Fruit fly (Drosophila melanogaster): ENCODE results near the gene ND-39.

Gene ND-39

dm6 chr3L:20537655-20538300 lies 45.9 kb downstream of the ND-39 start:
- TF ChIP-seq Dfd (GFP tag; optimal IDR thresholded peaks at IDR 0.05) (no peak), dl (GFP tag; optimal IDR thresholded peaks at IDR 0.05; ENCODE audit: insufficient read depth in 1 of 2, partially characterized antibody in 2 of 2) (no peak), CG32264 (GFP tag; optimal IDR thresholded peaks at IDR 0.05) (no peak), rgr (GFP tag; optimal IDR thresholded peaks at IDR 0.05) (no peak), CG9705 (GFP tag; optimal IDR thresholded peaks at IDR 0.05) (no peak), Myc (optimal IDR thresholded peaks at IDR 0.05) (no peak), jim (GFP tag; optimal IDR thresholded peaks at IDR 0.05) (no peak), Jra (GFP tag; optimal IDR thresholded peaks at IDR 0.05) (no peak), OdsH (GFP tag; optimal IDR thresholded peaks at IDR 0.05) (no peak), usp (GFP tag; optimal IDR thresholded peaks at IDR 0.05) (no peak), br (GFP tag; optimal IDR thresholded peaks at IDR 0.05) (no peak), ey (GFP tag; optimal IDR thresholded peaks at IDR 0.05) (no peak), sage (GFP tag; optimal IDR thresholded peaks at IDR 0.05) (no peak), Hnf4 (GFP tag; optimal IDR thresholded peaks at IDR 0.05) (no peak), N (GFP tag; optimal IDR thresholded peaks at IDR 0.05) (no peak), GATAd (GFP tag; optimal IDR thresholded peaks at IDR 0.05) (no peak), CrebA (GFP tag; optimal IDR thresholded peaks at IDR 0.05; ENCODE audit: borderline replicate concordance) (no peak), tai (GFP tag; optimal IDR thresholded peaks at IDR 0.05) (no peak)

DNA sequence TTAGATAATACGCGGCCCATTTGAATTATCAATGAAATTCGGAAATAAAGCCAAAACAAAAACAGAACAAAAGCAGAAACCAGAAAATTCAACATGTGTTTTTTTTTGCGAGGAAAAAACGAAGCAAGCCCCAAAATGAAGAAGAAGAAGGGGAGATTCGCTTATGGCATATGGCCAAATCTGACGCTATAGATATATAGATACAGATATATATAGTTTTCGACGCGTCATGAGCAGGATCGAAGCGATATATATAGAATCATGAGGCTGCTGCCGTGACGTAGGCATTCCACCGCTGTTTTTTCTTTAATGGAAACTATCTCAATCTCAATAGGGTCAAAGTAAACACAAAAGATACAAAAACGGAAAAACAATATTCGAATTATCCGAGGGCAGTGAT lies 46.6 kb downstream of the ND-39 start:
- TF ChIP-seq usp (GFP tag; optimal IDR thresholded peaks at IDR 0.05) (no peak), CG9705 (GFP tag; optimal IDR thresholded peaks at IDR 0.05) (no peak), foxo (GFP tag; optimal IDR thresholded peaks at IDR 0.05) (no peak), jim (GFP tag; optimal IDR thresholded peaks at IDR 0.05) (no peak), sv (GFP tag; optimal IDR thresholded peaks at IDR 0.05) (no peak), CrebA (GFP tag; optimal IDR thresholded peaks at IDR 0.05; ENCODE audit: borderline replicate concordance) (no peak), Dif (GFP tag; optimal IDR thresholded peaks at IDR 0.05; ENCODE audit: partially characterized antibody) (no peak)

dm6 chr3L:20539116-20539990 lies 47.5 kb downstream of the ND-39 start:
- TF ChIP-seq h (GFP tag; optimal IDR thresholded peaks at IDR 0.05) (peak; percentile 1), sage (GFP tag; optimal IDR thresholded peaks at IDR 0.05) (no peak), ey (GFP tag; optimal IDR thresholded peaks at IDR 0.05) (peak; percentile 2)

dm6 chr3L:20540182-20540974 lies 48.5 kb downstream of the ND-39 start, which contains the start of gene Rcd2:
Gene Rcd2 (minus strand): TSS chr3L:20540417.
- peak; percentile 60 for TF ChIP-seq br (GFP tag; optimal IDR thresholded peaks at IDR 0.05)
- peak; percentile 3 for TF ChIP-seq Rel (GFP tag; optimal IDR thresholded peaks at IDR 0.05)
- no peak for TF ChIP-seq Rel (tag; optimal IDR thresholded peaks at IDR 0.05)
- peak; percentile 62 for TF ChIP-seq brk (GFP tag; optimal IDR thresholded peaks at IDR 0.05)
- TF ChIP-seq CrebA (GFP tag; optimal IDR thresholded peaks at IDR 0.05; ENCODE audit: borderline replicate concordance) = peak; percentile 79
- no peak for TF ChIP-seq Mio (GFP tag; optimal IDR thresholded peaks at IDR 0.05)
- no peak for TF ChIP-seq lola (GFP tag; optimal IDR thresholded peaks at IDR 0.05)
- peak; percentile 40 for TF ChIP-seq sage (GFP tag; optimal IDR thresholded peaks at IDR 0.05)
- TF ChIP-seq Hr78 (GFP tag; optimal IDR thresholded peaks at IDR 0.05) = no peak
- TF ChIP-seq Jra (GFP tag; optimal IDR thresholded peaks at IDR 0.05) = no peak
- TF ChIP-seq GATAd (GFP tag; optimal IDR thresholded peaks at IDR 0.05) = no peak
- TF ChIP-seq CG32264 (GFP tag; optimal IDR thresholded peaks at IDR 0.05) = peak; percentile 42
- TF ChIP-seq Hr83 (GFP tag; optimal IDR thresholded peaks at IDR 0.05; ENCODE audit: poor library complexity, severe bottlenecking) = peak; percentile 50
- no peak for TF ChIP-seq pan (optimal IDR thresholded peaks at IDR 0.05)
- no peak for TF ChIP-seq Dfd (GFP tag; optimal IDR thresholded peaks at IDR 0.05)
- TF ChIP-seq Myc (optimal IDR thresholded peaks at IDR 0.05) = no peak
- TF ChIP-seq Abd-B (GFP tag; optimal IDR thresholded peaks at IDR 0.05) = no peak
- TF ChIP-seq Vsx2 (GFP tag; optimal IDR thresholded peaks at IDR 0.05; ENCODE audit: partially characterized antibody) = no peak
- no peak for TF ChIP-seq dsf (GFP tag; optimal IDR thresholded peaks at IDR 0.05; ENCODE audit: borderline replicate concordance)
- TF ChIP-seq Dif (GFP tag; optimal IDR thresholded peaks at IDR 0.05; ENCODE audit: partially characterized antibody) = peak; percentile 65
- peak; percentile 2 for TF ChIP-seq jim (GFP tag; optimal IDR thresholded peaks at IDR 0.05)
- TF ChIP-seq psq (GFP tag; optimal IDR thresholded peaks at IDR 0.05) = peak; percentile 60
- peak; percentile 50 for TF ChIP-seq ey (GFP tag; optimal IDR thresholded peaks at IDR 0.05)
- TF ChIP-seq Sp1 (GFP tag; optimal IDR thresholded peaks at IDR 0.05) = peak; percentile 80
- peak; percentile 73 for TF ChIP-seq OdsH (GFP tag; optimal IDR thresholded peaks at IDR 0.05)
- TF ChIP-seq fru (GFP tag; optimal IDR thresholded peaks at IDR 0.05) = peak; percentile 83
- peak in 1 of 2 experiments; percentile 67 for TF ChIP-seq foxo (GFP tag; optimal IDR thresholded peaks at IDR 0.05)
- no peak for TF ChIP-seq tai (GFP tag; optimal IDR thresholded peaks at IDR 0.05)
- peak; percentile 51 for TF ChIP-seq rgr (GFP tag; optimal IDR thresholded peaks at IDR 0.05)
- TF ChIP-seq N (GFP tag; optimal IDR thresholded peaks at IDR 0.05) = no peak
- TF ChIP-seq h (GFP tag; optimal IDR thresholded peaks at IDR 0.05) = peak; percentile 80
- TF ChIP-seq woc (GFP tag; optimal IDR thresholded peaks at IDR 0.05) = peak; percentile 66
- peak; percentile 36 for TF ChIP-seq sv (GFP tag; optimal IDR thresholded peaks at IDR 0.05)
- TF ChIP-seq Hnf4 (GFP tag; optimal IDR thresholded peaks at IDR 0.05) = peak; percentile 29
